Fruit fly (Drosophila melanogaster): ENCODE data around the gene CG14397.
A peak's percentile ranks its signal among the peaks of the same experiment; 100 is the strongest.

Gene CG14397

dm6 chr2L:21096448-21096994 lies 5.5 kb downstream of the CG14397 start, which contains the start of gene CG34136 (continued):
- TF ChIP-seq Lpt (GFP tag; optimal IDR thresholded peaks at IDR 0.05): no peak
- peak; percentile 31 for TF ChIP-seq CG18764 (GFP tag; optimal IDR thresholded peaks at IDR 0.05)
- TF ChIP-seq Atf-2 (GFP tag; optimal IDR thresholded peaks at IDR 0.05): peak; percentile 16
- no peak for TF ChIP-seq CG11504 (tag; optimal IDR thresholded peaks at IDR 0.05)
- TF ChIP-seq eyg (GFP tag; optimal IDR thresholded peaks at IDR 0.05): no peak
- TF ChIP-seq bigmax (GFP tag; optimal IDR thresholded peaks at IDR 0.05): no peak
- TF ChIP-seq fu2 (GFP tag; optimal IDR thresholded peaks at IDR 0.05): no peak
- TF ChIP-seq Opbp (GFP tag; IDR thresholded peaks at IDR 0.05; ENCODE audit: partially characterized antibody): no peak
- TF ChIP-seq CG17385 (GFP tag; optimal IDR thresholded peaks at IDR 0.05): no peak
- TF ChIP-seq eve (GFP tag; optimal IDR thresholded peaks at IDR 0.05): no peak
- no peak for TF ChIP-seq Tbp (GFP tag; optimal IDR thresholded peaks at IDR 0.05)
- no peak for TF ChIP-seq Ets65A (GFP tag)
- no peak for TF ChIP-seq stwl (tag; optimal IDR thresholded peaks at IDR 0.05)
- TF ChIP-seq jigr1 (GFP tag; IDR thresholded peaks at IDR 0.05): no peak
- no peak for TF ChIP-seq sens-2 (GFP tag; IDR thresholded peaks at IDR 0.05)
- peak; percentile 42 for TF ChIP-seq CG18476 (GFP tag; optimal IDR thresholded peaks at IDR 0.05)
- no peak for TF ChIP-seq CG3407 (GFP tag; optimal IDR thresholded peaks at IDR 0.05)
- no peak for TF ChIP-seq cg (GFP tag; optimal IDR thresholded peaks at IDR 0.05)
- TF ChIP-seq E2f1 (GFP tag; IDR thresholded peaks at IDR 0.05): peak; percentile 26; the same call in 1 of the 2 replicates
- peak; percentile 40 for TF ChIP-seq Hsf (GFP tag; optimal IDR thresholded peaks at IDR 0.05)
- TF ChIP-seq Poxn (GFP tag; IDR thresholded peaks at IDR 0.05): no peak
- no peak for TF ChIP-seq CG33557 (GFP tag; optimal IDR thresholded peaks at IDR 0.05)
- no peak for TF ChIP-seq CTCF (GFP tag; optimal IDR thresholded peaks at IDR 0.05)
- TF ChIP-seq CG6689 (GFP tag; IDR thresholded peaks at IDR 0.05): peak; percentile 52; the same call in 1 of the 2 replicates
- TF ChIP-seq Neu2 (GFP tag; optimal IDR thresholded peaks at IDR 0.05; ENCODE audit: borderline replicate concordance): no peak
- no peak for TF ChIP-seq Sin3A (optimal IDR thresholded peaks at IDR 0.05)
- TF ChIP-seq CG9609 (GFP tag; optimal IDR thresholded peaks at IDR 0.05): no peak
- no peak for TF ChIP-seq Sry-β (GFP tag; optimal IDR thresholded peaks at IDR 0.05)
- no peak for TF ChIP-seq CHES-1-like (GFP tag; optimal IDR thresholded peaks at IDR 0.05)
- TF ChIP-seq Side (GFP tag; optimal IDR thresholded peaks at IDR 0.05): no peak
- TF ChIP-seq exex (tag; optimal IDR thresholded peaks at IDR 0.05): no peak
- TF ChIP-seq Bdp1 (GFP tag; optimal IDR thresholded peaks at IDR 0.05): no peak
- TF ChIP-seq Asciz (GFP tag; optimal IDR thresholded peaks at IDR 0.05): peak; percentile 42
- peak; percentile 14 for TF ChIP-seq lbe (GFP tag; optimal IDR thresholded peaks at IDR 0.05)
- peak; percentile 60; the same call in 2 of the 3 replicates for TF ChIP-seq row (GFP tag; IDR thresholded peaks at IDR 0.05)
- TF ChIP-seq CrebB (tag; optimal IDR thresholded peaks at IDR 0.05): no peak
- no peak for TF ChIP-seq Rx (GFP tag; IDR thresholded peaks at IDR 0.05)
- TF ChIP-seq HLH4C (GFP tag; IDR thresholded peaks at IDR 0.05; ENCODE audit: partially characterized antibody): peak; percentile 44; the same call in 1 of the 3 replicates
- 0 out of 3 replicates have a peak, but pooled peaks have one; percentile 35 for TF ChIP-seq CG6791 (GFP tag; IDR thresholded peaks at IDR 0.05; ENCODE audit: partially characterized antibody)
- no peak for TF ChIP-seq gcm2 (GFP tag; optimal IDR thresholded peaks at IDR 0.05)
- TF ChIP-seq CG11093 (GFP tag; IDR thresholded peaks at IDR 0.05): no peak
- no peak for TF ChIP-seq Mrtf (GFP tag; IDR thresholded peaks at IDR 0.05)
- no peak for TF ChIP-seq Bteb2 (GFP tag; optimal IDR thresholded peaks at IDR 0.05)
- TF ChIP-seq CG10209 (GFP tag; optimal IDR thresholded peaks at IDR 0.05): peak; percentile 8
- no peak for TF ChIP-seq z (GFP tag; IDR thresholded peaks at IDR 0.05)
- TF ChIP-seq NFAT (GFP tag; IDR thresholded peaks at IDR 0.05): no peak
- no peak for TF ChIP-seq crc (GFP tag; optimal IDR thresholded peaks at IDR 0.05)
- TF ChIP-seq CG3838 (GFP tag; optimal IDR thresholded peaks at IDR 0.05): no peak
- no peak for TF ChIP-seq br (optimal IDR thresholded peaks at IDR 0.05)
- no peak for TF ChIP-seq GATAe (GFP tag; conservative IDR thresholded peaks at IDR 0.05)
- peak; percentile 11 for TF ChIP-seq CG2875 (GFP tag; optimal IDR thresholded peaks at IDR 0.05)
- no peak for TF ChIP-seq CG14710 (tag; optimal IDR thresholded peaks at IDR 0.05)
- TF ChIP-seq slou (GFP tag; optimal IDR thresholded peaks at IDR 0.05): no peak

Data from whole organism, embryonic.